Worm (Caenorhabditis elegans) whole organism, L4 larva: ENCODE measurements around the gene Y17G7B.8.

Source experiments
- Y105C5A.15 ChIP-seq: fragments of 200-800 bp; sonication (Bioruptor generic); IDR thresholded peaks from 2 replicates; pipeline ENCODE4 v1.3.6; 2022; ENCODE audit warnings: missing genetic modification characterization, missing compliant biosample characterization
- Y75B8A.6 ChIP-seq: fragments of 200-800 bp; sonication (Bioruptor generic); IDR thresholded peaks from 2 replicates; pipeline ENCODE4 v1.3.6; 2022; ENCODE audit warnings: missing genetic modification reagents, missing genetic modification characterization, missing compliant biosample characterization
- ZK337.2 ChIP-seq: fragments of 200-800 bp; sonication (Bioruptor generic); IDR thresholded peaks from 2 replicates; pipeline ENCODE4 v1.3.6; 2022; ENCODE audit warnings: missing genetic modification reagents, missing genetic modification characterization, missing compliant biosample characterization
- aha-1 ChIP-seq: fragments of 150-350 bp; peaks from one replicate; lab custom pipeline; 2014; ENCODE audit warnings: missing biosample characterization, missing genetic modification characterization
- ceh-32 ChIP-seq: sonication (generic microtip); optimal IDR thresholded peaks from 2 replicates; lab custom pipeline; 2016; ENCODE audit warnings: mild to moderate bottlenecking, missing genetic modification characterization, missing compliant biosample characterization; ENCODE audit not compliant: poor library complexity
- cey-2 ChIP-seq: sonication (generic microtip); optimal IDR thresholded peaks from 3 replicates; lab custom pipeline; 2017; ENCODE audit warnings: missing genetic modification characterization, mild to moderate bottlenecking, missing compliant biosample characterization, antibody characterized with exemption, borderline replicate concordance; ENCODE audit not compliant: insufficient read depth
- daf-16 ChIP-seq, 3 experiments: sonication (generic microtip); optimal IDR thresholded peaks; 2 replicates each; lab custom pipeline; 2016 to 2017; ENCODE audit warnings: missing genetic modification characterization in 3 of 3, missing genetic modification reagents in 3 of 3, mild to moderate bottlenecking in 2 of 3, missing compliant biosample characterization in 2 of 3, missing biosample characterization in 1 of 3, moderate library complexity in 1 of 3
- duxl-1 ChIP-seq: sonication (generic microtip); optimal IDR thresholded peaks from 2 replicates; lab custom pipeline; 2016; ENCODE audit warnings: mild to moderate bottlenecking, missing genetic modification characterization, moderate library complexity, missing compliant biosample characterization; ENCODE audit not compliant: poor library complexity
- egl-27 ChIP-seq: sonication (generic microtip); optimal IDR thresholded peaks from 3 replicates; lab custom pipeline; 2017; ENCODE audit warnings: missing biosample characterization, missing genetic modification reagents, missing genetic modification characterization
- fos-1 ChIP-seq: fragments of 150-350 bp; optimal IDR thresholded peaks from 2 replicates; lab custom pipeline; 2014; ENCODE audit warnings: missing biosample characterization, missing genetic modification characterization
- hlh-11 ChIP-seq: fragments of 200-800 bp; sonication (Bioruptor generic); optimal IDR thresholded peaks from 2 replicates; lab custom pipeline; 2018; ENCODE audit warnings: mild to moderate bottlenecking, missing genetic modification characterization, missing compliant biosample characterization
- jun-1 ChIP-seq: fragments of 150-350 bp; optimal IDR thresholded peaks from 2 replicates; lab custom pipeline; 2014; ENCODE audit warnings: missing biosample characterization, missing genetic modification reagents, missing genetic modification characterization
- lin-1 ChIP-seq: fragments of 200-800 bp; sonication (Bioruptor generic); IDR thresholded peaks from 2 replicates; pipeline ENCODE4 v1.3.6; 2022; ENCODE audit warnings: missing genetic modification reagents, missing genetic modification characterization, missing compliant biosample characterization
- lin-13 ChIP-seq: fragments of 150-350 bp; optimal IDR thresholded peaks from 2 replicates; lab custom pipeline; 2014; ENCODE audit warnings: missing biosample characterization, missing genetic modification reagents, missing genetic modification characterization
- lin-29 ChIP-seq: fragments of 200-800 bp; sonication (Bioruptor generic); IDR thresholded peaks from 2 replicates; pipeline ENCODE4 v1.3.6; 2022; ENCODE audit warnings: missing genetic modification reagents, missing genetic modification characterization, missing compliant biosample characterization
- mdl-1 ChIP-seq, 2 experiments: fragments of 150-350 bp in 1 of 2; sonication (generic microtip) in 1 of 2; optimal IDR thresholded peaks; 2 replicates each; lab custom pipeline; 2014 to 2017; ENCODE audit warnings: missing biosample characterization in 2 of 2, missing genetic modification characterization in 2 of 2
- mes-2 ChIP-seq: sonication (generic microtip); optimal IDR thresholded peaks from 2 replicates; lab custom pipeline; 2016; ENCODE audit warnings: missing genotype, mild to moderate bottlenecking, missing genetic modification characterization, missing compliant biosample characterization; ENCODE audit not compliant: poor library complexity, severe bottlenecking
- mxl-2 ChIP-seq: fragments of 200-800 bp; sonication (Bioruptor generic); conservative IDR thresholded peaks from 2 replicates; pipeline ENCODE4 v1.3.6; 2022; ENCODE audit warnings: missing genetic modification reagents, missing genetic modification characterization, missing compliant biosample characterization
- nhr-11 ChIP-seq: fragments of 150-350 bp; optimal IDR thresholded peaks from 2 replicates; lab custom pipeline; 2014; ENCODE audit warnings: missing biosample characterization, missing genetic modification characterization
- nhr-77 ChIP-seq: fragments of 150-350 bp; optimal IDR thresholded peaks from 2 replicates; lab custom pipeline; 2014; ENCODE audit warnings: missing biosample characterization, missing genetic modification characterization
- pqm-1 ChIP-seq: sonication (generic microtip); optimal IDR thresholded peaks from 2 replicates; lab custom pipeline; 2017; ENCODE audit warnings: missing biosample characterization, missing genetic modification characterization
- set-16 ChIP-seq: fragments of 200-800 bp; sonication (Bioruptor generic); IDR thresholded peaks from 2 replicates; pipeline ENCODE4 v1.3.6; 2022; ENCODE audit warnings: missing genetic modification reagents, missing genetic modification characterization, missing compliant biosample characterization
- snpc-1.2 ChIP-seq: fragments of 200-800 bp; sonication (Bioruptor generic); IDR thresholded peaks from 2 replicates; pipeline ENCODE4 v1.3.6; 2022; ENCODE audit warnings: missing genetic modification reagents, missing genetic modification characterization, missing compliant biosample characterization
- snpc-4 ChIP-seq: fragments of 150-350 bp; optimal IDR thresholded peaks from 2 replicates; lab custom pipeline; 2014; ENCODE audit warnings: missing biosample characterization, missing genetic modification characterization
- spr-3 ChIP-seq: fragments of 200-800 bp; sonication (Bioruptor generic); optimal IDR thresholded peaks from 2 replicates; lab custom pipeline; 2018; ENCODE audit warnings: mild to moderate bottlenecking, missing genetic modification characterization, missing compliant biosample characterization
- unc-130 ChIP-seq: sonication (generic microtip); optimal IDR thresholded peaks from 2 replicates; lab custom pipeline; 2016; ENCODE audit warnings: missing genetic modification reagents, missing genetic modification characterization, missing compliant biosample characterization
- unc-62 ChIP-seq, 3 experiments: fragments of 150-350 bp in 1 of 3; sonication (generic microtip); optimal IDR thresholded peaks in 2 of 3; peaks in 1 of 3; 1 replicate in 1 of 3; 2 replicates in 2 of 3; lab custom pipeline; 2014 to 2017; ENCODE audit warnings: missing biosample characterization in 3 of 3, missing genetic modification characterization in 3 of 3, missing genetic modification reagents in 3 of 3, missing genotype in 1 of 3
- ztf-7 ChIP-seq: fragments of 150-350 bp; optimal IDR thresholded peaks from 2 replicates; lab custom pipeline; 2014; ENCODE audit warnings: missing biosample characterization, missing genetic modification characterization

Y17G7B.8 gene

DNA sequence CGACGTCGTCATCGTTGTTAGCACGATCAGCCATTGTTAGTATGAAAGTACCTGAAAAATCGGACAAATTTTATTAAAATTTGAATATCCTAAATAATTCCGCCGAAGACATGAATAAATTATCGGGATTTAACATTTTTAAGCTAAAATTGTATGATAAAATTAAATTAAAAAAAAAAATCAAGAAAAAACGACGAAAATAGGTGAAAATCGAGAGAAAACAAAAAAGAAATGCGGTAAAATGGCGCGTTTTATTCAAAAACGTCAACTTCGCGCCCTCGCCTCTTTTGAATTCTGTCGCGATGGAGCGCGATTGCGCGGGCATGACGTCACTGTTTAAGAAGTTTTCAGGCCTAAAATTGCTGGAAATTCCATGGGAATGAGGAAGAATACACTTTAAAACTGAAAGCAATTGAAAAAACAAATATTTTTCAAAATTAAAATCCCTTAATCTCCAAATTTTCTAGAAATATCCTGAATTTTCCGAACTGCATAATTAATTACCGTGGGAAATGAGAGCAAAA lies 20.9 kb downstream of the Y17G7B.8 start, which contains the start of gene mcm-2 (continued):
- TF ChIP-seq daf-16 (GFP tag; optimal IDR thresholded peaks at IDR 0.05; lab: Kevin White, UChicago): no peak
- peak; percentile 57 for TF ChIP-seq daf-16 (tag; optimal IDR thresholded peaks at IDR 0.05; lab: Kevin White, UChicago)
- TF ChIP-seq lin-1: peak; percentile 38; the same call in 1 of the 2 replicates
- no peak for TF ChIP-seq egl-27 (tag; lab: Kevin White, UChicago)
- peak; percentile 91 for TF ChIP-seq aha-1 (tag; lab: Kevin White, UChicago)
- TF ChIP-seq lin-13: peak; percentile 52

DNA sequence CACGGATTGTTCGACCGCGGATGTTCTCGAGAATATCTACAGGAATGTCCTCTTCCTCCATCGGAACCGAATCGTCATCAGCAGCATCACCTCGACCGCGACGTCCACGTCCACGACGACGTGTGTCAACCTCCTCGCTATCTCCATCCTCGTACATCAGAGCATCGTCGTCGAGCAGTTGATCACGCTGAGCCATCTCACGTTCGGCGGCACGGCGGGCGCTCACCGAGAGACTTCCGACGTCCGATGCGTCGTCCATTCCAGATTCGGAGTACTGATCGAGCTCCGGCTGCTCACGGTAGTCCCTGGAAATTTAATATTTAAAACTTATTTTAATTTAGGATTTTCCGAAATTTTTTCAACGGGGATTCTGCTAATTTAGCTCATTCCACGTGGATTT lies 21.6 kb downstream of the Y17G7B.8 start:
- TF ChIP-seq Y75B8A.6 (no peak), snpc-4 (tag; lab: Kevin White, UChicago) (no peak), nhr-11 (tag; lab: Kevin White, UChicago) (no peak), set-16 (peak; percentile 73), duxl-1 (tag; lab: Kevin White, UChicago) (no peak), ztf-7 (no peak), mes-2 (no peak), cey-2 (tag; lab: Kevin White, UChicago) (no peak)

DNA sequence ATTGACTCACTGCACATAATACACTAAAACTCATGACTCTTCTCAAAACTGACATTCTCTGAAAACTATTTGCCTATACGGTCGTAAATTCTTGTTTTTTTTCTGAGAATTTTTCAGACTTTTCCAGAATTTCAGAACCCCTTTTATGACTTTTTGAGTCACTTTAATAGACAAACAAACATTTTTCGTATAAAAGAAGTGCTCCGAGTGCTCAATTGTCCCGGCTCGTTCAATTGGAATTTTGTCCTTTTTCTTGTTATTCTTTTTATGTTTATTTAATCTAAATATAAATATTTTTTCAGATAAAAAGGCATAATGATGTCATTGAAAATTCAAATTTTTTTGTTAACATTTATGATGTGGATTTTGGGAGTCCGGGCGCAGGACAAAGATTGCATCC lies 28.6 kb downstream of the Y17G7B.8 start, which contains the start of gene Y17G7B.23:
TSS of gene Y17G7B.23 (plus strand) at position 301 of the 400 bp plus-strand sequence.
- TF ChIP-seq jun-1 (tag; lab: Kevin White, UChicago) (no peak), snpc-1.2 (GFP tag; lab: Robert Waterston, UW) (no peak)
- TF ChIP-seq, all 104 proteins: peak for 0

DNA sequence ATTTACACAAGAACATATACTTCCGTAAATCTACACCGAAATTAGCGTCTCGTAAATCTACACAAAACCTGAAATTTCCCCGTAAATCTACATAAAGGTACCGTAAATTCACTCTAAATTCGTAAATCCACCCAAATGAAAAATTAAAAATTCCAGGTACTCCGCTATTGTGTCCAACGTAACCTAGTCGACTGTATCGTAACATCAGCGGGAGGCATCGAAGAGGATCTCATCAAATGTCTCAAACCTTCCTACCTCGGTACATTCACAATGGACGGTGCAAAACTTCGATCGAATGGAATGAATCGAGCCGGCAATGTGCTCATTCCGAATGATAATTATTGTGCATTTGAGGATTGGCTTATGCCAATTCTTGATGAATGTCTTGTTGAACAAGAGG lies 32.6 kb downstream of the Y17G7B.8 start:
- TF ChIP-seq unc-130 (GFP tag; lab: Kevin White, UChicago) (no peak), unc-62 (GFP tag; optimal IDR thresholded peaks at IDR 0.05 in 1 of 2; lab: Kevin White, UChicago) (peak in 1 of 2 experiments; percentile 96), unc-62 (tag; optimal IDR thresholded peaks at IDR 0.05; lab: Kevin White, UChicago) (no peak)
- TF ChIP-seq, all 104 proteins: peak for 1

DNA sequence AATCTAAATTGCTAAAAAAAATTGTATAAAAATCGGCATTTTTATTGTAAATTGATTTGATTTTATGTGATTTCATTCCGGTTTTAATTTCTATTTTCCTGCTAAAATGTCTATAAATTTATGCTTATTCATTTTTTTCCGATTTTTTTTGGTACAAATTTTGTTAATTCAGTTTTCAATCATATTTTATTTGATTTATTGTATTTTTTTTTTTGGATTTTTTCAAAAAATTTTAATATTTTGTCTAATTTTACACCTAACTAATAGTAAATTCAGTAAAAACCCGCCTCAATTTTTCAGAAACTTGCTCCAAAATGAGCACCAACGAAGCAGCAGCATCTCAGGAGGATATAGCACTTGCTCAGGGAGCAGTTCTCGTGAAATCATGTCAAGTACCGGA lies 34.8 kb downstream of the Y17G7B.8 start, which contains the start of gene dhps-1:
TSS of gene dhps-1 (plus strand) at position 301 of the 400 bp plus-strand sequence.
- TF ChIP-seq pqm-1 (tag; lab: Kevin White, UChicago) (no peak), jun-1 (tag; lab: Kevin White, UChicago) (no peak), Y105C5A.15 (no peak), mdl-1 (tag; optimal IDR thresholded peaks at IDR 0.05; lab: Kevin White, UChicago) (no peak), ceh-32 (tag; lab: Kevin White, UChicago) (no peak), fos-1 (no peak), ZK337.2 (no peak)
- TF ChIP-seq, all 104 proteins: peak for 0

DNA sequence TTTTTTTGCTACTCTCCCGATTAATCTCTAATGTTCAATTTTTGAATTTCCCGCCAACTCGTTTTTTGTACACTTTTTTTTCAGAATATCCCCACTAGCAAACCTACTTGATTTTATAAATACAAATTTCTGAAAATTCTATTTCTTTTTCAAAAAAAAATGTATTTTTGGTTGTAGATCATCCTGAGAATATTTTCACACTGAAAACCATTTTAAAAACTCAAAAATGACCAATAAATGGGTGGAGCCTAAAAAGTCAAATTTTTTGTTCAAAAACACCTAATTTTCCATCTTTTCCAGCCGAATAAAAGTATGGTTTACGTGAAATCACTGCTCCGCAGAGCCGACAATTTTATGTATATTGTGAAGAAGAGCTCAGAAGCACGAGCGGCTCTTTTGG lies 38.8 kb downstream of the Y17G7B.8 start, which contains the start of gene Y17G7B.3:
TSS of gene Y17G7B.3 (plus strand) at position 301 of the 400 bp plus-strand sequence.
- TF ChIP-seq duxl-1 (tag; lab: Kevin White, UChicago): no peak
- no peak for TF ChIP-seq hlh-11 (tag; lab: Kevin White, UChicago)
- TF ChIP-seq lin-29 (GFP tag; lab: Robert Waterston, UW): no peak
- TF ChIP-seq mxl-2 (GFP tag; lab: Robert Waterston, UW): no peak
- no peak for TF ChIP-seq pqm-1 (tag; lab: Kevin White, UChicago)
- no peak for TF ChIP-seq nhr-77
- peak; percentile 69 for TF ChIP-seq aha-1 (tag; lab: Kevin White, UChicago)
- TF ChIP-seq spr-3: no peak
